Worm (Caenorhabditis elegans) whole organism, midembryonic: ENCODE results near the gene F16B12.1.

Experiments
- T22C8.4 ChIP-seq: fragments of 200-800 bp; sonication (Bioruptor generic); IDR thresholded peaks from 2 replicates; pipeline ENCODE4 v1.3.6; 2022; ENCODE audit warnings: missing genetic modification characterization, missing compliant biosample characterization
- cog-1 ChIP-seq: sonication (generic microtip); optimal IDR thresholded peaks from 2 replicates; lab custom pipeline; 2016; ENCODE audit warnings: missing genetic modification characterization, missing compliant biosample characterization
- med-1 ChIP-seq: sonication (generic microtip); optimal IDR thresholded peaks from 2 replicates; lab custom pipeline; 2017; ENCODE audit warnings: missing genetic modification characterization, mild to moderate bottlenecking, missing compliant biosample characterization, antibody characterized with exemption, missing genetic modification reagents; ENCODE audit not compliant: insufficient read depth

DNA sequence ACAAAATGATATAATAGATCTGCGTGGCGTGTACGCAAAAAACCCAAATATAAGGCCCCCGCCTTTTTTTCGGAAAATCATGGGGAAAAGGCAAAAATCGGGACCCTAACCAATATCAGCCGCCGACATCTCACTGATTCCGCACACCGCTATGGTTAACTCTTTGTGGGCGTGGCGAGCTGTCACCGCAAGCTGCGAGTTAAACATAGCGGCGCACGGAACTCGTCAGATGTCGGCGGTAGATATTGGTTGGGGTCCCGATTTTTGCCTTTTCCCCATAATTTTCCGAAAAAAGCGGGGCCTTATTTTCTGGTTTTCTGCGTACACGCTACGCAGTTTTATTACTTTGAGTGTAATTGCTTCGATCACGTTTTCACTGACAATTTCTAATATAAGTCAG is 33.5 kb downstream of the F16B12.1 start:
- TF ChIP-seq med-1 (GFP tag; lab: Kevin White, UChicago) = no peak
- no peak for TF ChIP-seq cog-1 (tag; lab: Kevin White, UChicago)
- TF ChIP-seq T22C8.4 (GFP tag; lab: Robert Waterston, UW) = no peak
